Fruit fly (Drosophila melanogaster): ENCODE results near the gene yip7.

yip7 gene

DNA sequence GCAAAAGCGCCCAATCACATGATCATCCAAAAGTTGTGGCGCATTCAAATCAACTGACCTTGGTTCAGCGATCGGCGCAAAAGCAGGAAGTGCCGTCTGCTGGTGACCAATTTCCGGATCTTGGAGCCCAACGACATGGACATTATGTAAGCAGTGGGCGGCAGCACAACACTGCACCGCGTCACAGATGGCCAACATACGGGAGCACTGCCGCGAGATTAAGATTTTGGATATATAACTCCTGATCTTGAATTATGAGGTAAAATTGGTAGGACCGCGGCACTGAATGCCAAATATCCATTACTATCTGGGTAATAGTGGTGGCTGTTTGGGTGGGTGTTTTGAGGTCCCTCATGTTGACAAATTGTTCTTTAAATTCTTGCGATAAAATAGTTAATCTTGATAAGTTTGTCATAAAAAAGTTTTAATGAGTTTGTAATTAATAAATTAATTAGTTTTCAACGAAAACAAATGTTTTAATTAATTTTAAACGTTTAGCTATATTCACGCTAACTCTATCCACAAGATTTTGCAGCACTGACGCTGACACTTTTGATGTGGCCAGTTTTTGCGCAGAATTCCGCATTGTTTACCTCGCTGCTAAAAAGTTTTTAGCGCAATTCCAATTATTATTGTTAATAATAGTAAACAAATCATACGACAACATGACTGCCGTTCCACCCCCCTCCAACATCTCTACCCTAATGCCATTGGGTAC, 40.1 kb downstream of the yip7 start, which contains the start of the genes CG13295 and CG6610 (continued):
- TF ChIP-seq Fer2 (tag; optimal IDR thresholded peaks at IDR 0.05) (peak; percentile 65), zfh1 (GFP tag; IDR thresholded peaks at IDR 0.05) (no peak), CG14710 (tag; optimal IDR thresholded peaks at IDR 0.05) (peak; percentile 67), Lhr (GFP tag; optimal IDR thresholded peaks at IDR 0.05) (peak; percentile 13), CG7556 (GFP tag; optimal IDR thresholded peaks at IDR 0.05) (peak; percentile 28), inv (GFP tag; IDR thresholded peaks at IDR 0.05; ENCODE audit: partially characterized antibody) (no peak), ap (GFP tag; IDR thresholded peaks at IDR 0.05) (no peak), CG32532 (GFP tag; IDR thresholded peaks at IDR 0.05) (peak; percentile 65), CG12391 (tag; optimal IDR thresholded peaks at IDR 0.05) (peak; percentile 71), Jarid2 (GFP tag; optimal IDR thresholded peaks at IDR 0.05) (no peak), CG10431 (GFP tag; optimal IDR thresholded peaks at IDR 0.05) (peak; percentile 97), CG7745 (tag; optimal IDR thresholded peaks at IDR 0.05) (no peak), CG9437 (GFP tag; optimal IDR thresholded peaks at IDR 0.05) (peak; percentile 22), CG10321 (GFP tag; IDR thresholded peaks at IDR 0.05) (no peak), H2.0 (GFP tag; IDR thresholded peaks at IDR 0.05) (no peak), CG2889 (GFP tag; IDR thresholded peaks at IDR 0.05) (0 out of 3 replicates have a peak, but pooled peaks have one; percentile 15), kay (GFP tag; optimal IDR thresholded peaks at IDR 0.05) (no peak), tll (GFP tag; optimal IDR thresholded peaks at IDR 0.05) (peak in 1 of 2 experiments; percentile 52), zf30C (GFP tag; optimal IDR thresholded peaks at IDR 0.05) (no peak), sim (GFP tag; IDR thresholded peaks at IDR 0.05) (no peak), Dref (GFP tag; IDR thresholded peaks at IDR 0.05) (no peak), exex (tag; optimal IDR thresholded peaks at IDR 0.05) (peak; percentile 31), tio (GFP tag; optimal IDR thresholded peaks at IDR 0.05) (peak; percentile 19), HmgZ (tag; optimal IDR thresholded peaks at IDR 0.05) (peak; percentile 75), row (GFP tag; IDR thresholded peaks at IDR 0.05) (peak; percentile 95), CG16779 (GFP tag; IDR thresholded peaks at IDR 0.05) (no peak), CG43689 (GFP tag; IDR thresholded peaks at IDR 0.05) (no peak), CG9727 (GFP tag; optimal IDR thresholded peaks at IDR 0.05) (peak; percentile 67), CG10654 (GFP tag; optimal IDR thresholded peaks at IDR 0.05) (peak; percentile 20), CG14860 (GFP tag; IDR thresholded peaks at IDR 0.05; ENCODE audit: partially characterized antibody) (no peak), Bdp1 (GFP tag; optimal IDR thresholded peaks at IDR 0.05) (no peak), CG34422 (GFP tag; IDR thresholded peaks at IDR 0.05) (0 out of 3 replicates have a peak, but pooled peaks have one; percentile 21), stwl (tag; optimal IDR thresholded peaks at IDR 0.05) (peak; percentile 58), ewg (GFP tag; optimal IDR thresholded peaks at IDR 0.05) (peak; percentile 48), CG15601 (tag; optimal IDR thresholded peaks at IDR 0.05) (peak; percentile 54), Awh (GFP tag; IDR thresholded peaks at IDR 0.05) (no peak), CG12104 (GFP tag; optimal IDR thresholded peaks at IDR 0.05) (no peak), Nf-YC (tag; optimal IDR thresholded peaks at IDR 0.05) (peak; percentile 60), sima (GFP tag; optimal IDR thresholded peaks at IDR 0.05) (no peak), Mrtf (GFP tag; IDR thresholded peaks at IDR 0.05) (peak; percentile 55; the same call in 1 of the 3 replicates), TFAM (GFP tag; optimal IDR thresholded peaks at IDR 0.05) (no peak), Dfd (GFP tag; optimal IDR thresholded peaks at IDR 0.05) (no peak), Sry-β (GFP tag; optimal IDR thresholded peaks at IDR 0.05) (peak; percentile 97), Max (GFP tag; optimal IDR thresholded peaks at IDR 0.05) (peak; percentile 19), CG18764 (GFP tag; optimal IDR thresholded peaks at IDR 0.05) (no peak), mam (GFP tag; optimal IDR thresholded peaks at IDR 0.05) (peak; percentile 67), HLH4C (GFP tag; IDR thresholded peaks at IDR 0.05; ENCODE audit: partially characterized antibody) (no peak), sc (optimal IDR thresholded peaks at IDR 0.05) (no peak), sc (GFP tag; optimal IDR thresholded peaks at IDR 0.05) (peak; percentile 12)
